Fruit fly (Drosophila melanogaster): Measurements from ENCODE around the gene CG11722.

dm6 chr3R:10024032-10024712, 21.2 kb downstream of the CG11722 start:
- TF ChIP-seq Pif1B (GFP tag; optimal IDR thresholded peaks at IDR 0.05) (no peak), CG14655 (GFP tag; optimal IDR thresholded peaks at IDR 0.05) (no peak), fd96Ca (GFP tag; IDR thresholded peaks at IDR 0.05) (0 out of 3 replicates have a peak, but pooled peaks have one; percentile 24), gl (tag; optimal IDR thresholded peaks at IDR 0.05) (no peak), Snoo (tag; optimal IDR thresholded peaks at IDR 0.05) (no peak), CG9948 (tag; optimal IDR thresholded peaks at IDR 0.05) (no peak), CG8301 (tag; optimal IDR thresholded peaks at IDR 0.05) (no peak), CG4496 (GFP tag; IDR thresholded peaks at IDR 0.05) (no peak), CG15710 (tag; optimal IDR thresholded peaks at IDR 0.05) (no peak), CG32121 (GFP tag; IDR thresholded peaks at IDR 0.05) (no peak), rn (GFP tag; IDR thresholded peaks at IDR 0.05) (no peak), EcR (GFP tag; optimal IDR thresholded peaks at IDR 0.05) (no peak)
